Fruit fly (Drosophila melanogaster): ENCODE measurements around the gene CG11617.

CG11617 gene

DNA sequence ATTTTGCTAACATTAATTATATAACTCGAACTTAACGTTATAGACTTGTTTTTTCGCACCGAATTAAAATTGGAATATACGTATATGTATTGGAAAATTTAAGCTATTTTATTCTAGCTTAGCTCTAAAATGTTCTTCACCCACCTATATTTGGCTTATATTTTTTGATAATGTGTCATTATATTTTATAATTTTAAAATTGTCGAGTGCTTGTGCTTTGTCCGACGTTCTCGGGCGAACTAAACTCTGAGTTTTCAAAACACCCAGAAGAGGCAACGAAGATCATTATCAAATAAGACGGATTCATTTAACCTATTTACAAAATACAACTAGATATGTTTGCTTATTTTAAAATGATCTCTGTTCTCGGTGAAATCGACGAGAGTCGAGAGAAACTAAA is 541 bp downstream of the CG11617 start:
- TF ChIP-seq ttk (optimal IDR thresholded peaks at IDR 0.05): no peak
- TF ChIP-seq psq (optimal IDR thresholded peaks at IDR 0.05): no peak

DNA sequence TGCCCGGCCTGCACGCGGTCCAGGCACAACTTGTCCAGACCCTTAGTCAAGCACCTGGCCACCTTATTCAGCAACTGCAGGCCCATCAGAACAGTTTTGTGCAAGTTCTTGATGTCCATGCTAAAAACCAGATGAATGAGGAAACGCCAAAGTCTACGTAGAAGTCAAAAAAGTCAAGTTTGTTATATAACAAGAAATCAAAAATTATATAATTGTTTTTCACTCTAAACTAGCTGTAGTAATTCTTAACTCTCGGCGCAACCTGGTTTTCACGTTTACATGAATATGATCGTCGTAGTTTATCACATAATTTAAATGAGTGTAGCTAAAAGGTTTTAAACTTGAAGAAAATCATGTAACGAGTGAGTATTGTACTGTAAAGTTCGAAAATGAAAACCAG is 2.5 kb downstream of the CG11617 start:
- no peak for TF ChIP-seq psq (optimal IDR thresholded peaks at IDR 0.05)
- TF ChIP-seq Sin3A (optimal IDR thresholded peaks at IDR 0.05): no peak

DNA sequence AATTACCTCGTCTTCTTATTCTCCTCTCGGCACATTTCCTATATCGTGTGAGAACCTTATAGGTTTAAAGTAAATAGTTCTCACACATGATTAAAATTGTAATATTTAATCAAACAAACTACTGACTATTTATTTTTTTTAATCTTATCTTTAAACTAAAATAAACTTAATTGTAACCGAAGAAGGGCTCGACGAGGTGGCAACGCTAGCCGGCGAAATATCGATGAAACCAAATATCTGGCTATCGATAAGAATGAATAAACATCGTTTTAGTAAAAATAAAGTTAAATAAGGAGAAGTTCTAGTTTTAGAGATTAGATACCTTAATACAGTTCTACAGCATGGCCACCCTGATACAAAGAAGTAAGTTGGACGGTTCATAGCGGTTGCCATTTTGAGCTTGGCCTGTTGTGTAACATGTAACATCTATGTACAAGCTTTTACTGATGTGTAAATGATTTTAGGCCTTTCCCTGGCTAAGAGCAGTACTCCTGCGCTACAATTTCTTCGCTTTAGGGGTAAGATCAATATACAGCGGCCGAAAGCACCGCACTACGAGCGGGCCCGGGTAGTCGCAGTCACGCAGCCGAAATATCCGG is 3.5 kb downstream of the CG11617 start, which contains the start of gene mRpL10:
TSS of gene mRpL10 (plus strand) at position 251 of the 599 bp plus-strand sequence.
- TF ChIP-seq psq (optimal IDR thresholded peaks at IDR 0.05): no peak
- no peak for TF ChIP-seq ttk (optimal IDR thresholded peaks at IDR 0.05)
- no peak for TF ChIP-seq h (optimal IDR thresholded peaks at IDR 0.05)
- TF ChIP-seq insv (optimal IDR thresholded peaks at IDR 0.05): no peak
- no peak for TF ChIP-seq Myc (optimal IDR thresholded peaks at IDR 0.05)
- no peak for TF ChIP-seq Sin3A (optimal IDR thresholded peaks at IDR 0.05)

DNA sequence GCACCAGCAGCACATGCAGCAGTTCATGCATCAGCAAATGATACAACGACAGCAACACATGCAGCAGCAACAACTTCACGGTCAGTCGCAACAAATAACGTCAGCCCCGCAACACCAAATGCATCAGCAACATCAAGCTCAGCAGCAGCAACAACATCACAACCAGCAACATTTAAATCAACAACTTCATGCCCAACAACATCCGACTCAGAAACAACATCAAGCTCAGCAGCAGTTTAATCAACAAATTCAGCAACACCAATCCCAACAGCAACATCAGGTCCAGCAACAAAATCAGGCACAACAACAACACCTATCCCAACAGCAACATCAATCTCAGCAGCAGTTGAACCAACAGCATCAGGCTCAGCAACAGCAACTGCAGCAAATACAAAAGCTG is 11.4 kb downstream of the CG11617 start:
- TF ChIP-seq h (optimal IDR thresholded peaks at IDR 0.05) (no peak), insv (optimal IDR thresholded peaks at IDR 0.05) (no peak), Sin3A (optimal IDR thresholded peaks at IDR 0.05) (no peak), psq (optimal IDR thresholded peaks at IDR 0.05) (no peak), Myc (optimal IDR thresholded peaks at IDR 0.05) (no peak), ttk (optimal IDR thresholded peaks at IDR 0.05) (no peak)

DNA sequence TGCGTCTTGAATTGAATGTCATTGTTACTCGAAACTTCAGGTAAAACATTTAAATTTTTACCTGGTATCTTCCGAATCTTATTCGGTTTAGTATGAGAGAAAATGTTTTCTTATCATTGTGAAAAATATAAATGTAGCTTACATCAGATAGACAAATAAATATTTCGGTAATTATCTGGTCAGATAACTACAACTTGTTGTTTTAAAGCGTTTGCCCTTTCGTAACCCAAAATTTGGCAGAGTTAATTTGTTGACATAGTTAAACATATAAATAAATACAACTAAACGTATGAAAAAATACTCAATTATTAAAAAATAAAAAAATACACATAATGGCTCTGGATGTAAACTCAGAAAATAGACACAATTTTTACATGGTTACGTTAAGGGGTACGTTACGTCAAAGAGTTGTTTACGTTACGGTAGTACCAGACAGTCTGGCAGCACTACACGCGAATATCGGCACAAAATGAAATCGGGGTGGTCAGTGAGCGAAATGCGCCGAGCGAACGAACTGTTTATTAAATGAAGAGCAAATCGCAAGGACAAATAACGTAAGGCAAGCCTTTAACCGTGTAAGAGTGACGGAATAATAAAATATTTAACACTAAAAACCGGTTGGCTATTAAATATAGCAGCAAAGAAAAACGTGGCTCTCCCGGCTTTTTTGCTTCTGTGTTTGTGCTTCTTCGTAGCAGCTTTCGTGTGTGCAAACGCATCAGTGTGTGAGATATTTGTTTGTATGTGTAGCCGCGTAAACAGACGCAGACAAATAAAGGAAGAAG is 24.5 kb downstream of the CG11617 start:
- no peak for TF ChIP-seq psq (optimal IDR thresholded peaks at IDR 0.05)
- no peak for TF ChIP-seq Sin3A (optimal IDR thresholded peaks at IDR 0.05)
- no peak for TF ChIP-seq insv (optimal IDR thresholded peaks at IDR 0.05)
- no peak for TF ChIP-seq ttk (optimal IDR thresholded peaks at IDR 0.05)
- TF ChIP-seq h (optimal IDR thresholded peaks at IDR 0.05): no peak
- no peak for TF ChIP-seq Myc (optimal IDR thresholded peaks at IDR 0.05)

DNA sequence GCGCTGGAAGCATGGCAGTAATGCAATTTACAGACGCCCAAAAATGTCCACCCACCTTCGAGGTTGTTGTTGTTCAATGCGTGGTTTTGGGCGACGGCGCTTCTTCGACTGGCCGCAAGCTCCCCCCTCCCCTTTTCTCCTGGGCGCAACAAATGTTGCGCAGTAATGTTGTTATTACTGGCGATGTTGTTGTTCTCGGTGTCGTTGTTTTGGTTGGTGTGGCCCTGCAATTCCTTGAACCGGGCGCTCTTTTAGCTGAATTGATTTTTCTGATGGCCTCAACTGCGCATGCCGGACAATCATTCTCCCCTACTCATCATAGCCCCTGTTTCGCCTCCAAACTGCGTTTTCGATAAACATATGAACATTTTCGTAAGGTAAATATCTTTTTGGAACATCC is 26.1 kb downstream of the CG11617 start:
- TF ChIP-seq ttk (optimal IDR thresholded peaks at IDR 0.05): no peak
- no peak for TF ChIP-seq Myc (optimal IDR thresholded peaks at IDR 0.05)
- TF ChIP-seq h (optimal IDR thresholded peaks at IDR 0.05): no peak
- TF ChIP-seq psq (optimal IDR thresholded peaks at IDR 0.05): no peak
- no peak for TF ChIP-seq insv (optimal IDR thresholded peaks at IDR 0.05)
- no peak for TF ChIP-seq Sin3A (optimal IDR thresholded peaks at IDR 0.05)

DNA sequence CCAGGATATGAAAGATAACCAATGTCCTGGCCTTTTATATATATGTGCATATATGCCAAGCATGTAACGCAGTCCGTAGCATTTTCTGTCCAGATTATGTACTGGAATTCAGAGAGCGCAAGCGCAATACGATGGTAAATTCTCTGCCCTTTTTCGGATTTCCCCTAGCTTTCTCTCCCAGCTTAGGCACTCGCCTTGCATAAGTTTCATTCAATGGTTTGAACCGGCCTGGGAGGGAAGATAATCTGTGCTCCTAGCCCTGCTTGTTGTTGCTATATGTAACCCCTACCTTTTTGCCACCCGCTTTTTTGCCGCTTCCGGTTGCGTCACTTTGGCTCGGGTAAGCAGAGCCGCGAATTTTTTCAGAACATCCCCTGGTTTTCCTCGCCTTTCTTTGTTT is 28.0 kb downstream of the CG11617 start:
- no peak for TF ChIP-seq Sin3A (optimal IDR thresholded peaks at IDR 0.05)
- TF ChIP-seq Myc (optimal IDR thresholded peaks at IDR 0.05): no peak
- TF ChIP-seq insv (optimal IDR thresholded peaks at IDR 0.05): no peak
- TF ChIP-seq h (optimal IDR thresholded peaks at IDR 0.05): no peak
- no peak for TF ChIP-seq psq (optimal IDR thresholded peaks at IDR 0.05)
- TF ChIP-seq ttk (optimal IDR thresholded peaks at IDR 0.05): no peak

DNA sequence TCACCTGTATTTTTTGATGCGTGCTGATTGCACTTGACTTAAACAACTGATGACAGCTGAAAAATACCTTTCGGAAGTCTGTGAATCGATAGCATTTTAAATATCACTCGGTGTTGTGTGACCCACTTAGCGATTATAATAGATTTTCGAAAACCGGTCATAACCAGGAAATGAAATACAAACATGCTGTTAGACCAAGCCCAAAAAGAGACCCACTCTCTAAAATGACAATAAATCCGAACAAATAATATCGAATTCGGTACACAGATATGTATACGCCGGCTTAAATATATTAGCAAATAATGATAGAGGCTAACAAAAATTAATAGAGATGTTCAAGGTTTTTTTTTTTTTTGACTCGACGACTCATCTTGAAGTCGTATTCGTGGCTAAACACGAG is 31.4 kb downstream of the CG11617 start:
- TF ChIP-seq Myc (optimal IDR thresholded peaks at IDR 0.05): no peak
- TF ChIP-seq h (optimal IDR thresholded peaks at IDR 0.05): no peak
- TF ChIP-seq insv (optimal IDR thresholded peaks at IDR 0.05): no peak
- no peak for TF ChIP-seq Sin3A (optimal IDR thresholded peaks at IDR 0.05)
- TF ChIP-seq psq (optimal IDR thresholded peaks at IDR 0.05): no peak

DNA sequence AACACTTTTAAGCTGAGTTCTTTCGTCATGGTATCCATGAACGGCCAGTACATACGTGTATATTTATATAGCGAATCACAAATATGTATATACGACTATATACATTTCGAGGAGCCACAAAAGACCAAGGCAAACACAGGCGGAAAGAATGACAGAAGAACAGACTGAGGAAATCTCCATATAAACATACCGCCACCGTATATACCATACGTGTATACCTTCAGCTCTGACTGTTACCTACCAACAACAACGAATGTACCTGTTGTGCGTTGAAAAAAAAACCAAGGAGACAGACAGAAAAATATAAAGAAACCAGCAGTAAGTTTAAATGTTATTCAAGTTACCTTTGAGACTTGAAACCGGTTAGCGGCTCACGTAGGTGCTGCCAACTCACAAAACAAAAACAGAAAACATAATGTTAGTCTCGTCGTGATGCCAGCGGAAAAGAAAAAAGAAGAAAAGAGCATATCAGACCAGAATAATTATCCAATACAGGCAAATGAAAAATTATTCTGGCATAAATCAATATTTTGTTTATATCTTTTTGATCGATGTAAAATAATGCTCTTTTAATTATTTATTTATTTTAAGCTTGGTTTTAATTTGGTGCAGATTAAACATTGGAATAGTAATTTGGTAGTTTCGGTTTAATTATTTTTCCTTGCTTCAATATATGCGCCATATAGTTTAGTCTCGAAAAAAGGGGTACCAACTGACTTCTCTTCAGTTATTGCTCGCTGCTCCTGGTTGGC is 35.4 kb downstream of the CG11617 start:
- TF ChIP-seq h (optimal IDR thresholded peaks at IDR 0.05) (no peak), Sin3A (optimal IDR thresholded peaks at IDR 0.05) (no peak)

DNA sequence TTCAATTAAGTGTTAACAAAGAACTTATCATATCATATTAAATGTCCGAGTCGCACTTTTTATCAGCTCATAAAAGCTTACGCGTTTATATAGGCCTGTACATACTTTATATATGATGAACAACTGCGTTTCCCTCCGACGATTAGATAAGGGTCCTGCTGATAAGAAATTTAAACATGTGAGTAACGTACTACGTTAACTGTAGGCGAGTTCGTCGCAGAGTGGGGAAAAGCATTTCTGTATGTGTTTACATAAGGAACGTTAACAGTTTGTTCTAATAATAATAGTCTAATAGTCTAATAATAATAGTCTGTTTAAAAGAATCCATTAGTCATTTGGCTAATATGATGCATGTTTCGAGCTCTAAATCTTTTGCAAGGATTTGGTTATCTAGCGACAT is 36.7 kb downstream of the CG11617 start:
- TF ChIP-seq h (optimal IDR thresholded peaks at IDR 0.05): no peak
- TF ChIP-seq insv (optimal IDR thresholded peaks at IDR 0.05): no peak
- no peak for TF ChIP-seq psq (optimal IDR thresholded peaks at IDR 0.05)
- no peak for TF ChIP-seq ttk (optimal IDR thresholded peaks at IDR 0.05)
- no peak for TF ChIP-seq Sin3A (optimal IDR thresholded peaks at IDR 0.05)
- no peak for TF ChIP-seq Myc (optimal IDR thresholded peaks at IDR 0.05)

DNA sequence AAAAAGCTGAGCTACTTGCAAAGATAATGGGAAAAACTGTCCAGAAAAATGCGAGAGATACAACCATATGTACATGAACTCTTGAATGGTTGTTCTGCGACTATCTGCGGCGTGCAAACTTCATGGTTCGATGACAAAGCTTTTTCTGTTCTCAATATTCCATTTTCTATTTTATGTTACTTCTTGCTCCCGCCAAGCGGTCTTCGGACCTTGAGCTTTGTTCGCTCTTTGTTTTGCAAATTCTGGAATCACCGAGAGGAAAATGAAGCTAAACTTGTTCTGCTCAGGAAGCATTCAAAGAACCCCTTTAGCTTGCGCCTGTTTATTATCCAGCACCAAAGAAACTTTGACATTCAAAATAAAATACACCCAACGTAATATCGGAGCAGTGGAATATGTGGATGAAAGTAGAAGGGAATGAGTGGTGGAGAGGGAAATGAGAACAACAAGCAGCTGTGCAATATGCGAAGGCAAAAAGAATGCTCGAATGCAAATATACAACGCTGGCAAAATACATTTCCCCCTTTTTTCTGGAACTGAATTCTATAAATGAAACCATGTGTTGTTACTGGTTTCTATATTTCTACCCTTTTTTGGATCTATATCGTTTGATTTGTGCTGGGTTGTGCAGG is 38.7 kb downstream of the CG11617 start:
- TF ChIP-seq insv (optimal IDR thresholded peaks at IDR 0.05) (no peak), psq (optimal IDR thresholded peaks at IDR 0.05) (no peak), h (optimal IDR thresholded peaks at IDR 0.05) (no peak), Sin3A (optimal IDR thresholded peaks at IDR 0.05) (no peak), Myc (optimal IDR thresholded peaks at IDR 0.05) (no peak), ttk (optimal IDR thresholded peaks at IDR 0.05) (no peak)
